Worm (Caenorhabditis elegans) whole organism, mixed stage, embryonic: Measurements from ENCODE around the gene F44E5.15.

ENCODE experiments used
- blmp-1 ChIP-seq: fragments of 150-350 bp; optimal IDR thresholded peaks from 2 replicates; lab custom pipeline; 2014; ENCODE audit warnings: missing biosample characterization, missing genetic modification characterization
- elt-3 ChIP-seq: fragments of 150-350 bp; optimal IDR thresholded peaks from 2 replicates; lab custom pipeline; 2014; ENCODE audit warnings: missing biosample characterization, missing genetic modification characterization
- flh-1 ChIP-seq: fragments of 200-800 bp; sonication (Bioruptor generic); optimal IDR thresholded peaks from 2 replicates; lab custom pipeline; 2018; ENCODE audit warnings: mild to moderate bottlenecking, missing genetic modification characterization, moderate library complexity, missing compliant biosample characterization
- lsy-2 ChIP-seq: fragments of 150-350 bp; optimal IDR thresholded peaks from 2 replicates; lab custom pipeline; 2014; ENCODE audit warnings: missing biosample characterization, missing genetic modification characterization
- mab-5 ChIP-seq: fragments of 150-350 bp; optimal IDR thresholded peaks from 2 replicates; lab custom pipeline; 2014; ENCODE audit warnings: missing biosample characterization, missing genetic modification characterization
- mls-2 ChIP-seq: sonication (generic microtip); optimal IDR thresholded peaks from 2 replicates; lab custom pipeline; 2016; ENCODE audit warnings: mild to moderate bottlenecking, missing genetic modification characterization, moderate library complexity, missing compliant biosample characterization
- nhr-12 ChIP-seq: fragments of 150-350 bp; optimal IDR thresholded peaks from 2 replicates; lab custom pipeline; 2014; ENCODE audit warnings: missing biosample characterization, missing genetic modification characterization
- nhr-237 ChIP-seq: fragments of 150-350 bp; optimal IDR thresholded peaks from 2 replicates; lab custom pipeline; 2014; ENCODE audit warnings: missing biosample characterization, missing genetic modification characterization
- nhr-28 ChIP-seq: fragments of 150-350 bp; optimal IDR thresholded peaks from 2 replicates; lab custom pipeline; 2014; ENCODE audit warnings: missing biosample characterization, missing genetic modification characterization
- pha-4 ChIP-seq: fragments of 150-350 bp; optimal IDR thresholded peaks from 2 replicates; lab custom pipeline; 2018; ENCODE audit warnings: missing biosample characterization, missing genetic modification reagents, missing genetic modification characterization
- sem-2 ChIP-seq: fragments of 200-800 bp; sonication (Bioruptor generic); optimal IDR thresholded peaks from 2 replicates; lab custom pipeline; 2018; ENCODE audit warnings: mild to moderate bottlenecking, missing genetic modification characterization, missing compliant biosample characterization
- unc-39 ChIP-seq: fragments of 150-350 bp; optimal IDR thresholded peaks from 2 replicates; lab custom pipeline; 2014; ENCODE audit warnings: missing biosample characterization, missing genetic modification characterization
- unc-62 ChIP-seq: fragments of 150-350 bp; optimal IDR thresholded peaks from 2 replicates; lab custom pipeline; 2014; ENCODE audit warnings: missing biosample characterization, missing genetic modification reagents, missing genetic modification characterization
- ztf-11 ChIP-seq: fragments of 150-350 bp; optimal IDR thresholded peaks from 2 replicates; lab custom pipeline; 2014; ENCODE audit warnings: missing biosample characterization, missing genetic modification characterization

ce11 chrII:11794392-11794791 is 21.9 kb downstream of the F44E5.15 start:
- TF ChIP-seq unc-39 (tag; lab: Kevin White, UChicago) (no peak), nhr-28 (no peak), blmp-1 (tag; lab: Kevin White, UChicago) (no peak), mls-2 (tag; lab: Kevin White, UChicago) (no peak), ztf-11 (tag; lab: Kevin White, UChicago) (no peak), elt-3 (tag; lab: Kevin White, UChicago) (no peak), unc-62 (GFP tag; lab: Kevin White, UChicago) (peak; percentile 26), nhr-12 (tag; lab: Kevin White, UChicago) (no peak), nhr-237 (tag; lab: Kevin White, UChicago) (no peak), lsy-2 (tag; lab: Kevin White, UChicago) (no peak), sem-2 (no peak), mab-5 (tag; lab: Kevin White, UChicago) (no peak), flh-1 (GFP tag; lab: Kevin White, UChicago) (no peak), pha-4 (no peak)
